Fruit fly (Drosophila melanogaster) whole organism, prepupa: Measurements from ENCODE around the gene CG17026.

Experiments
- Blimp-1 ChIP-seq: fragments of 200-800 bp; sonication (Bioruptor generic); optimal IDR thresholded peaks from 3 replicates; lab custom pipeline; 2017; ENCODE audit warnings: missing biosample characterization, missing genetic modification characterization, mild to moderate bottlenecking, moderate library complexity, missing genetic modification reagents
- CG10631 ChIP-seq: fragments of 200-800 bp; sonication (Bioruptor generic); optimal IDR thresholded peaks from 2 replicates; lab custom pipeline; 2016; ENCODE audit warnings: missing biosample characterization, missing genetic modification characterization
- CG10669 ChIP-seq: fragments of 200-800 bp; sonication (Bioruptor generic); optimal IDR thresholded peaks from 3 replicates; lab custom pipeline; 2018; ENCODE audit warnings: missing biosample characterization, mild to moderate bottlenecking, missing genetic modification characterization, moderate library complexity
- CG11762 ChIP-seq: fragments of 200-800 bp; sonication (Bioruptor generic); optimal IDR thresholded peaks from 3 replicates; lab custom pipeline; 2016; ENCODE audit warnings: missing biosample characterization, missing genetic modification characterization; ENCODE audit not compliant: insufficient read depth
- CG11902 ChIP-seq: fragments of 200-800 bp; sonication (Bioruptor generic); optimal IDR thresholded peaks from 3 replicates; lab custom pipeline; 2016; ENCODE audit warnings: missing biosample characterization, missing genetic modification characterization
- CG15336 ChIP-seq: fragments of 200-800 bp; sonication (Bioruptor generic); IDR thresholded peaks from 2 replicates; pipeline ENCODE4 v1.3.6; 2022; ENCODE audit warnings: missing biosample characterization, missing genetic modification characterization
- CG16779 ChIP-seq: fragments of 200-800 bp; sonication (Bioruptor generic); optimal IDR thresholded peaks from 3 replicates; lab custom pipeline; 2017; ENCODE audit warnings: missing biosample characterization, mild to moderate bottlenecking, missing genetic modification characterization
- CG3032 ChIP-seq: fragments of 200-800 bp; optimal IDR thresholded peaks from 2 replicates; lab custom pipeline; 2019; ENCODE audit warnings: missing biosample characterization, mild to moderate bottlenecking, missing genetic modification characterization, moderate library complexity
- CG31627 ChIP-seq: fragments of 200-800 bp; sonication (Bioruptor generic); optimal IDR thresholded peaks from 3 replicates; lab custom pipeline; 2016; ENCODE audit warnings: missing biosample characterization, missing genetic modification characterization
- CG32006 ChIP-seq: fragments of 200-800 bp; sonication (Bioruptor generic); optimal IDR thresholded peaks from 3 replicates; lab custom pipeline; 2017; ENCODE audit warnings: missing biosample characterization, mild to moderate bottlenecking, missing genetic modification characterization
- CG34406 ChIP-seq: fragments of 200-800 bp; sonication (Bioruptor generic); optimal IDR thresholded peaks from 3 replicates; lab custom pipeline; 2016; ENCODE audit warnings: missing biosample characterization, missing genetic modification characterization
- CG3919 ChIP-seq: fragments of 200-800 bp; sonication (Bioruptor generic); optimal IDR thresholded peaks from 3 replicates; lab custom pipeline; 2016; ENCODE audit warnings: missing biosample characterization, missing genetic modification characterization
- CG6276 ChIP-seq: fragments of 200-800 bp; sonication (Bioruptor generic); optimal IDR thresholded peaks from 2 replicates; lab custom pipeline; 2017; ENCODE audit warnings: missing biosample characterization, mild to moderate bottlenecking, missing genetic modification characterization
- CG6792 ChIP-seq: fragments of 200-800 bp; sonication (Bioruptor generic); optimal IDR thresholded peaks from 3 replicates; lab custom pipeline; 2016; ENCODE audit warnings: missing biosample characterization, missing genetic modification characterization
- CG6854 ChIP-seq: fragments of 200-800 bp; sonication (Bioruptor generic); optimal IDR thresholded peaks from 2 replicates; lab custom pipeline; 2017; ENCODE audit warnings: missing biosample characterization, mild to moderate bottlenecking, missing genetic modification characterization
- CG7368 ChIP-seq: fragments of 200-800 bp; sonication (Bioruptor generic); optimal IDR thresholded peaks from 3 replicates; lab custom pipeline; 2016; ENCODE audit warnings: missing biosample characterization, missing genetic modification characterization
- CG8119 ChIP-seq: fragments of 200-800 bp; sonication (Bioruptor generic); IDR thresholded peaks from 3 replicates; pipeline ENCODE4 v1.3.6; 2022; ENCODE audit warnings: missing biosample characterization, missing genetic modification characterization
- CG8319 ChIP-seq: fragments of 200-800 bp; sonication (Bioruptor generic); optimal IDR thresholded peaks from 3 replicates; lab custom pipeline; 2016; ENCODE audit warnings: missing biosample characterization, missing genetic modification characterization
- Eip75B ChIP-seq: fragments of 200-800 bp; sonication (Bioruptor generic); optimal IDR thresholded peaks from 3 replicates; lab custom pipeline; 2016; ENCODE audit warnings: missing biosample characterization, missing genetic modification characterization
- Eip78C ChIP-seq: fragments of 200-800 bp; sonication (Bioruptor generic); peaks from one replicate; lab custom pipeline; 2016; ENCODE audit warnings: missing biosample characterization, missing genetic modification characterization
- Eip93F ChIP-seq: fragments of 200-800 bp; sonication (Bioruptor generic); optimal IDR thresholded peaks from 2 replicates; lab custom pipeline; 2016; ENCODE audit warnings: missing biosample characterization, mild to moderate bottlenecking, missing genetic modification characterization
- Ets21C ChIP-seq: fragments of 200-800 bp; sonication (Bioruptor generic); optimal IDR thresholded peaks from 3 replicates; lab custom pipeline; 2016; ENCODE audit warnings: missing biosample characterization, missing genetic modification characterization
- Ets96B ChIP-seq: fragments of 200-800 bp; optimal IDR thresholded peaks from 2 replicates; lab custom pipeline; 2019; ENCODE audit warnings: missing biosample characterization, mild to moderate bottlenecking, missing genetic modification characterization, moderate library complexity
- Hr38 ChIP-seq: sonication (Bioruptor generic); optimal IDR thresholded peaks from 2 replicates; lab custom pipeline; 2016; ENCODE audit warnings: missing biosample characterization, missing genetic modification characterization
- Hr4 ChIP-seq: fragments of 200-800 bp; sonication (Bioruptor generic); optimal IDR thresholded peaks from 3 replicates; lab custom pipeline; 2016; ENCODE audit warnings: missing biosample characterization, missing genetic modification characterization
- Lpt ChIP-seq: fragments of 200-800 bp; sonication (Bioruptor generic); optimal IDR thresholded peaks from 3 replicates; lab custom pipeline; 2016; ENCODE audit warnings: missing biosample characterization, missing genetic modification characterization
- Met ChIP-seq: fragments of 200-800 bp; sonication (Bioruptor generic); optimal IDR thresholded peaks from 3 replicates; lab custom pipeline; 2016; ENCODE audit warnings: missing biosample characterization, missing genetic modification characterization
- OdsH ChIP-seq: fragments of 200-800 bp; sonication (Bioruptor generic); optimal IDR thresholded peaks from 3 replicates; lab custom pipeline; 2016; ENCODE audit warnings: missing biosample characterization, missing genetic modification characterization
- Smox ChIP-seq: fragments of 200-800 bp; sonication (Bioruptor generic); optimal IDR thresholded peaks from 3 replicates; lab custom pipeline; 2016; ENCODE audit warnings: missing biosample characterization, missing genetic modification characterization
- Sox14 ChIP-seq: fragments of 200-800 bp; sonication (Bioruptor generic); optimal IDR thresholded peaks from 3 replicates; lab custom pipeline; 2016; ENCODE audit warnings: missing biosample characterization, missing genetic modification characterization
- Sox15 ChIP-seq: fragments of 200-800 bp; sonication (Bioruptor generic); optimal IDR thresholded peaks from 3 replicates; lab custom pipeline; 2016; ENCODE audit warnings: missing biosample characterization, missing genetic modification characterization
- achi ChIP-seq: fragments of 200-800 bp; sonication (Bioruptor generic); optimal IDR thresholded peaks from 3 replicates; lab custom pipeline; 2016; ENCODE audit warnings: missing biosample characterization, missing genetic modification characterization
- acj6 ChIP-seq: fragments of 200-800 bp; sonication (Bioruptor generic); optimal IDR thresholded peaks from 3 replicates; lab custom pipeline; 2016; ENCODE audit warnings: missing biosample characterization, missing genetic modification characterization
- dac ChIP-seq: fragments of 200-800 bp; sonication (Bioruptor generic); optimal IDR thresholded peaks from 2 replicates; lab custom pipeline; 2017; ENCODE audit warnings: missing biosample characterization, mild to moderate bottlenecking, missing genetic modification characterization
- dsx ChIP-seq: fragments of 200-800 bp; optimal IDR thresholded peaks from 3 replicates; lab custom pipeline; 2019; ENCODE audit warnings: missing biosample characterization, mild to moderate bottlenecking, missing genetic modification characterization, moderate library complexity; ENCODE audit not compliant: poor library complexity, severe bottlenecking
- eg ChIP-seq: fragments of 200-800 bp; sonication (Bioruptor generic); IDR thresholded peaks from 3 replicates; pipeline ENCODE4 v1.3.6; 2022; ENCODE audit warnings: missing biosample characterization, missing genetic modification characterization
- esn ChIP-seq: fragments of 200-800 bp; sonication (Bioruptor generic); optimal IDR thresholded peaks from 2 replicates; lab custom pipeline; 2016; ENCODE audit warnings: missing biosample characterization, mild to moderate bottlenecking, missing genetic modification characterization, moderate library complexity
- fd59A ChIP-seq: fragments of 200-800 bp; sonication (Bioruptor generic); optimal IDR thresholded peaks from 2 replicates; lab custom pipeline; 2017; ENCODE audit warnings: missing biosample characterization, mild to moderate bottlenecking, missing genetic modification characterization, missing genetic modification reagents
- lz ChIP-seq: fragments of 200-800 bp; sonication (Bioruptor generic); optimal IDR thresholded peaks from 3 replicates; lab custom pipeline; 2016; ENCODE audit warnings: missing biosample characterization, missing genetic modification characterization
- net ChIP-seq: fragments of 200-800 bp; sonication (Bioruptor generic); optimal IDR thresholded peaks from 3 replicates; lab custom pipeline; 2016; ENCODE audit warnings: missing biosample characterization, missing genetic modification characterization
- salr ChIP-seq, 2 experiments: fragments of 200-800 bp; sonication (Bioruptor generic); optimal IDR thresholded peaks; 3 replicates each; lab custom pipeline; 2016 to 2018; ENCODE audit warnings: missing biosample characterization in 2 of 2, missing genetic modification characterization in 2 of 2, mild to moderate bottlenecking in 1 of 2
- spab ChIP-seq: fragments of 200-800 bp; sonication (Bioruptor generic); optimal IDR thresholded peaks from 2 replicates; lab custom pipeline; 2017; ENCODE audit warnings: missing biosample characterization, mild to moderate bottlenecking, missing genetic modification characterization, missing genetic modification reagents
- ss ChIP-seq, 2 experiments: fragments of 200-800 bp; sonication (Bioruptor generic); optimal IDR thresholded peaks; 2 replicates in 1 of 2; 3 replicates in 1 of 2; lab custom pipeline; 2017 to 2018; ENCODE audit warnings: mild to moderate bottlenecking in 2 of 2, missing biosample characterization in 2 of 2, missing genetic modification characterization in 2 of 2, moderate library complexity in 1 of 2
- topi ChIP-seq: fragments of 200-800 bp; sonication (Bioruptor generic); optimal IDR thresholded peaks from 3 replicates; lab custom pipeline; 2016; ENCODE audit warnings: missing biosample characterization, missing genetic modification characterization
- vri ChIP-seq: fragments of 200-800 bp; sonication (Bioruptor generic); optimal IDR thresholded peaks from 3 replicates; lab custom pipeline; 2016; ENCODE audit warnings: missing biosample characterization, mild to moderate bottlenecking, missing genetic modification characterization

CG17026 gene

dm6 chr3L:16016911-16017310, 41.7 kb downstream of the CG17026 start (continued):
- TF ChIP-seq OdsH (peak; percentile 2), spab (GFP tag; lab: Kevin White, UChicago) (no peak), CG3032 (tag; lab: Kevin White, UChicago) (no peak), salr (GFP tag; optimal IDR thresholded peaks at IDR 0.05; lab: Kevin White, UChicago) (peak in 1 of 2 experiments; percentile 1), CG8319 (no peak), CG6276 (GFP tag; lab: Kevin White, UChicago) (no peak), CG32006 (peak; percentile 10), CG34406 (GFP tag; lab: Kevin White, UChicago) (no peak), CG3919 (GFP tag; lab: Kevin White, UChicago) (no peak), CG6854 (GFP tag; lab: Kevin White, UChicago) (no peak), Hr38 (no peak), CG10669 (GFP tag; lab: Kevin White, UChicago) (peak; percentile 8), dac (GFP tag; lab: Kevin White, UChicago) (no peak), esn (GFP tag; lab: Kevin White, UChicago) (peak; percentile 25), Eip93F (no peak), CG10631 (GFP tag; lab: Kevin White, UChicago) (no peak), acj6 (GFP tag; lab: Kevin White, UChicago) (peak; percentile 22), Ets96B (tag; lab: Kevin White, UChicago) (peak; percentile 20), ss (GFP tag; optimal IDR thresholded peaks at IDR 0.05; lab: Kevin White, UChicago) (no peak), Lpt (no peak), Eip75B (no peak), vri (no peak), Sox15 (GFP tag; lab: Kevin White, UChicago) (no peak), CG11762 (GFP tag; lab: Kevin White, UChicago) (no peak)

dm6 chr3L:16017528-16018250, 42.5 kb downstream of the CG17026 start:
- TF ChIP-seq CG11902: no peak
- no peak for TF ChIP-seq Met (GFP tag; lab: Kevin White, UChicago)
- no peak for TF ChIP-seq Hr38
- TF ChIP-seq Sox14 (GFP tag; lab: Kevin White, UChicago): no peak
- TF ChIP-seq Sox15 (GFP tag; lab: Kevin White, UChicago): no peak
- TF ChIP-seq achi (GFP tag; lab: Kevin White, UChicago): no peak
- no peak for TF ChIP-seq CG16779 (tag; lab: Kevin White, UChicago)
- no peak for TF ChIP-seq net (GFP tag; lab: Kevin White, UChicago)
- TF ChIP-seq dsx (GFP tag; lab: Kevin White, UChicago): no peak
- TF ChIP-seq CG6276 (GFP tag; lab: Kevin White, UChicago): no peak
- TF ChIP-seq CG34406 (GFP tag; lab: Kevin White, UChicago): no peak
- TF ChIP-seq dac (GFP tag; lab: Kevin White, UChicago): no peak
- no peak for TF ChIP-seq fd59A
- TF ChIP-seq vri: no peak
- TF ChIP-seq, all 60 proteins: peak for 0

dm6 chr3L:16018251-16018583, 43.0 kb downstream of the CG17026 start:
- TF ChIP-seq CG10631 (GFP tag; lab: Kevin White, UChicago) (no peak), Eip75B (no peak), Eip78C (GFP tag; lab: Kevin White, UChicago) (peak; percentile 49), salr (GFP tag; optimal IDR thresholded peaks at IDR 0.05; lab: Kevin White, UChicago) (no peak), Sox15 (GFP tag; lab: Kevin White, UChicago) (no peak), CG8319 (no peak), CG7368 (no peak), CG32006 (peak; percentile 14), lz (GFP tag; lab: Kevin White, UChicago) (no peak), net (GFP tag; lab: Kevin White, UChicago) (no peak), Blimp-1 (no peak), topi (GFP tag; lab: Kevin White, UChicago) (peak; percentile 41), Hr38 (no peak), CG31627 (GFP tag; lab: Kevin White, UChicago) (no peak), CG34406 (GFP tag; lab: Kevin White, UChicago) (no peak), Sox14 (GFP tag; lab: Kevin White, UChicago) (no peak), CG15336 (GFP tag; lab: Robert Waterston, UW) (0 out of 2 replicates have a peak, but pooled peaks have one; percentile 14), Lpt (no peak), Smox (GFP tag; lab: Kevin White, UChicago) (no peak), achi (GFP tag; lab: Kevin White, UChicago) (no peak), Ets21C (no peak), eg (GFP tag; lab: Robert Waterston, UW) (no peak), dac (GFP tag; lab: Kevin White, UChicago) (no peak), CG6276 (GFP tag; lab: Kevin White, UChicago) (no peak), Hr4 (GFP tag; lab: Kevin White, UChicago) (no peak), CG6792 (GFP tag; lab: Kevin White, UChicago) (no peak), CG8119 (GFP tag; lab: Robert Waterston, UW) (no peak), Met (GFP tag; lab: Kevin White, UChicago) (peak; percentile 6), esn (GFP tag; lab: Kevin White, UChicago) (peak; percentile 36)
